Fruit fly (Drosophila melanogaster): Measurements from ENCODE around the gene Dtd.

- TF ChIP-seq CG12769 (tag; optimal IDR thresholded peaks at IDR 0.05) (no peak), hbn (GFP tag; IDR thresholded peaks at IDR 0.05; ENCODE audit: partially characterized antibody) (no peak), Aef1 (GFP tag; IDR thresholded peaks at IDR 0.05) (no peak), Blimp-1 (GFP tag; optimal IDR thresholded peaks at IDR 0.05) (no peak)
These were observed 19.8 kb downstream of the Dtd start for dm6 chr3R:11449688-11450087.

Data from whole organism, embryonic.